Worm (Caenorhabditis elegans): ENCODE results near the gene nhr-257.

DNA sequence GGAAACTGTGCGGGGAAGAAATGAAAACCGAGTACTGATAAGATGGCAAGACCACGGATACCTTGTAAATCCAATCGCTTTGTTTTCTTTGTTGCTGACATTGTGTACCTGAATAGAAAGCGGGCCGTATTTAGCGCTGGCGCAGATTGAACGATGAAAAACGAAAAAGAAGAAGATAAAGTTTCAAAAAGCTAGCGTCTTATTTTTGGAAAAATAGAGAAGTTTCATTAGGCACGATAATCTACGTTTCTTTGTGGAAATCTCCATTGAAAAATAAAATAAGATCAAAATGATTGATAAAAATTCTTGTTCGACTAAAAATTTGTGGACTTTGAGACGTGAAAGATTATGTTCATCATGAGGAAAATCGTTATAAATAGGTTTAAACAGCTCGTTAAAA, 16.8 kb upstream of the nhr-257 start, which contains the start of gene oac-4:
- TF ChIP-seq npax-4 (tag; optimal IDR thresholded peaks at IDR 0.05) (no peak), C08G9.2 (tag; optimal IDR thresholded peaks at IDR 0.05) (no peak), ceh-24 (tag; optimal IDR thresholded peaks at IDR 0.05) (no peak), T23F11.4 (GFP tag; optimal IDR thresholded peaks at IDR 0.05) (no peak), tbx-7 (tag; optimal IDR thresholded peaks at IDR 0.05) (no peak), ama-1 (optimal IDR thresholded peaks at IDR 0.05) (no peak), unc-55 (GFP tag; optimal IDR thresholded peaks at IDR 0.05) (no peak), ahr-1 (tag; optimal IDR thresholded peaks at IDR 0.05) (no peak), unc-86 (tag; optimal IDR thresholded peaks at IDR 0.05) (no peak), hlh-15 (tag; optimal IDR thresholded peaks at IDR 0.05) (no peak), ceh-30 (tag; optimal IDR thresholded peaks at IDR 0.05) (no peak), syd-9 (tag; optimal IDR thresholded peaks at IDR 0.05) (no peak), pqm-1 (tag; optimal IDR thresholded peaks at IDR 0.05) (no peak)
